Worm (Caenorhabditis elegans): ENCODE measurements around the gene C01G10.9.

C01G10.9 gene

DNA sequence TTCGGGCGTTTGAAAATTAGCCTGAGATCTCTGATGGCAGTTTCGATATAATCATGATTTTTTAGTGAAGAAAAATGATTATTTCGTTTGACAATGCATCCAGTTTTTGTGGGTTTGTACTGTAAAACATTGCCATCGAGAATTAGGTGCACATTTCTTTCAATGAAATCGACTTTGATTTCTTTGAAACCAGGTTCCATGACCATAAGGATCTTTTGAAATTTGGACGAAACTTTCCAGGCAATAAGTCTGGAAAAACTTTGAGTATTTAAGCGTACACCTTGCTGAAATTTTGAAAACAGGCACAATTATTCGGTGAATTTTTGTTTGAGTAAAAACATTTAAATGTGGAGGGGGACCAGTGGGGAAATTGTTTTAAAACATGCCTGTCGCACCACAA, 30.6 kb upstream of the C01G10.9 start:
- no peak for TF ChIP-seq lin-14 (GFP tag; optimal IDR thresholded peaks at IDR 0.05)
- no peak for TF ChIP-seq ztf-11 (tag; optimal IDR thresholded peaks at IDR 0.05)
- no peak for TF ChIP-seq unc-30 (tag; optimal IDR thresholded peaks at IDR 0.05)
- TF ChIP-seq tlp-1 (tag; optimal IDR thresholded peaks at IDR 0.05) = no peak
- no peak for TF ChIP-seq fos-1 (tag; optimal IDR thresholded peaks at IDR 0.05)
- TF ChIP-seq lin-35 (GFP tag; optimal IDR thresholded peaks at IDR 0.05) = no peak
- TF ChIP-seq fkh-4 (tag; optimal IDR thresholded peaks at IDR 0.05; ENCODE audit: borderline replicate concordance) = no peak
- TF ChIP-seq mep-1 (tag; optimal IDR thresholded peaks at IDR 0.05) = no peak
- TF ChIP-seq sup-37 (GFP tag; optimal IDR thresholded peaks at IDR 0.05) = no peak
- no peak for TF ChIP-seq alr-1 (tag; optimal IDR thresholded peaks at IDR 0.05; ENCODE audit: borderline replicate concordance)
- no peak for TF ChIP-seq mab-9 (GFP tag; IDR thresholded peaks at IDR 0.05)

DNA sequence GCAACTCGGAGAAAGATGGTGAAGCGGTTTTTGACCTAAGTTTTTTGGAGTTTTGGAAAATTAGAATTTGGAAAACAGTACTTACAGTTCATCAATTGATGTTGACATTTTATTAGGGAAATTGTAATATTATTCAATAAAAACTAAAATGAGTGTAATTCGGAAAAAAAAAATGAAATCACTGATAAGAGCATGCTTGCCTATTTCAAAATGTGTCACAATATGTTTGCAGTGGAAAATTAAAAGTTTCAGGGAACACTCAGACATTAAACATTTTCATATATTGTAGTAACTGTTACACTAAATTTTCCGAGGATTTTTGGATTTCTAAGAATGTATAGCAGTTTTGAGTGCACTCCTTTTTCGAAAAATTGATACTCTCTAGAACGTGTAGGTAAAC, 30.0 kb upstream of the C01G10.9 start, which contains the start of the genes fbxa-82 and C25D7.5:
TSS of gene fbxa-82 (minus strand) at position 163 of the 400 bp plus-strand sequence.
TSS of gene C25D7.5 (plus strand) at position 283 of the 400 bp plus-strand sequence.
- TF ChIP-seq lin-13 (GFP tag; optimal IDR thresholded peaks at IDR 0.05) (no peak), nhr-19 (GFP tag; conservative IDR thresholded peaks at IDR 0.05) (no peak), swsn-7 (tag; optimal IDR thresholded peaks at IDR 0.05) (no peak), nhr-12 (tag; optimal IDR thresholded peaks at IDR 0.05) (no peak), zip-4 (GFP tag; optimal IDR thresholded peaks at IDR 0.05) (no peak), mab-9 (GFP tag; IDR thresholded peaks at IDR 0.05) (no peak), pag-3 (tag; optimal IDR thresholded peaks at IDR 0.05; ENCODE audit: borderline replicate concordance, insufficient read depth) (no peak), lin-15B (tag; optimal IDR thresholded peaks at IDR 0.05) (no peak), ceh-82 (tag; optimal IDR thresholded peaks at IDR 0.05) (no peak), unc-130 (tag; optimal IDR thresholded peaks at IDR 0.05) (no peak), elt-2 (tag; optimal IDR thresholded peaks at IDR 0.05) (no peak), nhr-76 (tag; optimal IDR thresholded peaks at IDR 0.05) (no peak), nhr-90 (tag; optimal IDR thresholded peaks at IDR 0.05; ENCODE audit: poor library complexity) (no peak), ceh-90 (tag; optimal IDR thresholded peaks at IDR 0.05) (no peak), nhr-47 (tag; optimal IDR thresholded peaks at IDR 0.05) (no peak), C34B4.2 (tag; optimal IDR thresholded peaks at IDR 0.05) (no peak), snpc-4 (tag; optimal IDR thresholded peaks at IDR 0.05) (no peak), aha-1 (tag; optimal IDR thresholded peaks at IDR 0.05) (no peak)

DNA sequence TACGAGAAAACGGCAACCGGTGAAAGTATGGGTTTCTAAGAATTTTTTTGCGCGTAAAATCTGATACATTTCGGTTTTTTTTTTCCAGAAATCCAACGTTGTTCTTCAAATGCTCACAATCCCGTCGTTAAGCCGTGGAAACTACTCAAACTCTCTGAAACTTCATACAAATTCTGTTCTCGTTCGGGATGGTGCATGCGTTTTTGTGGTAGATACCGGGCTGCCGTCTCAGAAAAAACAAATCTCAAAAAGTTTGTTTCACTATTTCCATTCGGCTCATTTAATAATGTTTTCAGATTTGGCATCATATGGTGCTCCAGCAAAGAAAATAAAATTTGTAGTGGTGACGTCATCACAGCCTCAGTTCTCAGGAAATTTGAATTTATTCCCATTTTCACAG, 27.6 kb upstream of the C01G10.9 start:
- TF ChIP-seq sup-37 (GFP tag; optimal IDR thresholded peaks at IDR 0.05) = no peak
- TF ChIP-seq tbx-2 (tag; optimal IDR thresholded peaks at IDR 0.05) = no peak
- TF ChIP-seq swsn-7 (tag; optimal IDR thresholded peaks at IDR 0.05) = no peak
- TF ChIP-seq tlp-1 (tag; optimal IDR thresholded peaks at IDR 0.05) = no peak
- TF ChIP-seq egl-27 (tag; optimal IDR thresholded peaks at IDR 0.05) = no peak
- TF ChIP-seq nhr-47 (tag; optimal IDR thresholded peaks at IDR 0.05) = no peak
- TF ChIP-seq hlh-17 (GFP tag; optimal IDR thresholded peaks at IDR 0.05; ENCODE audit: borderline replicate concordance) = no peak
- TF ChIP-seq alr-1 (tag; optimal IDR thresholded peaks at IDR 0.05; ENCODE audit: borderline replicate concordance) = no peak
- TF ChIP-seq nhr-28 (tag; optimal IDR thresholded peaks at IDR 0.05) = no peak
- no peak for TF ChIP-seq aha-1 (tag; optimal IDR thresholded peaks at IDR 0.05)
- no peak for TF ChIP-seq pqm-1 (tag; optimal IDR thresholded peaks at IDR 0.05)
- no peak for TF ChIP-seq unc-86 (tag; optimal IDR thresholded peaks at IDR 0.05)
- no peak for TF ChIP-seq vab-15 (tag; optimal IDR thresholded peaks at IDR 0.05)
- no peak for TF ChIP-seq pax-3 (tag; optimal IDR thresholded peaks at IDR 0.05)
- no peak for TF ChIP-seq mdl-1 (tag; optimal IDR thresholded peaks at IDR 0.05)
- TF ChIP-seq ztf-4 (tag; optimal IDR thresholded peaks at IDR 0.05) = no peak
- TF ChIP-seq ceh-88 (GFP tag; IDR thresholded peaks at IDR 0.05) = no peak
- TF ChIP-seq blmp-1 (tag; optimal IDR thresholded peaks at IDR 0.05) = no peak
- TF ChIP-seq lsy-2 (tag; optimal IDR thresholded peaks at IDR 0.05) = no peak
- no peak for TF ChIP-seq elt-3 (tag; optimal IDR thresholded peaks at IDR 0.05)

All from whole organism, L1 larva.